Worm (Caenorhabditis elegans) whole organism, young adult: ENCODE data around the gene C15H9.3.
A peak's percentile ranks its signal among the peaks of the same experiment; 100 is the strongest.

Experiments used
- B0035.1 ChIP-seq: sonication (generic microtip); optimal IDR thresholded peaks from 2 replicates; lab custom pipeline; 2016; ENCODE audit warnings: missing genetic modification characterization, mild to moderate bottlenecking, missing compliant biosample characterization, missing genotype, missing genetic modification reagents
- B0261.1 ChIP-seq: sonication (generic microtip); optimal IDR thresholded peaks from 2 replicates; lab custom pipeline; 2016; ENCODE audit warnings: mild to moderate bottlenecking, missing genetic modification characterization, moderate library complexity, missing compliant biosample characterization
- B0336.3 ChIP-seq: fragments of 200-800 bp; sonication (Bioruptor generic); IDR thresholded peaks from 2 replicates; pipeline ENCODE4 v1.3.6; 2022; ENCODE audit warnings: missing genetic modification characterization, missing compliant biosample characterization
- D2030.7 ChIP-seq: fragments of 200-800 bp; sonication (Bioruptor generic); IDR thresholded peaks from 2 replicates; pipeline ENCODE4 v1.3.6; 2022; ENCODE audit warnings: missing genetic modification reagents, missing genetic modification characterization, missing compliant biosample characterization
- F10E7.11 ChIP-seq: sonication (generic microtip); optimal IDR thresholded peaks from 2 replicates; lab custom pipeline; 2017; ENCODE audit warnings: mild to moderate bottlenecking, missing genetic modification characterization, moderate library complexity, missing compliant biosample characterization
- F23B12.7 ChIP-seq: sonication (generic microtip); optimal IDR thresholded peaks from 2 replicates; lab custom pipeline; 2017; ENCODE audit warnings: missing genetic modification characterization, mild to moderate bottlenecking, missing compliant biosample characterization, antibody characterized with exemption, moderate library complexity; ENCODE audit not compliant: insufficient read depth
- F49E8.2 ChIP-seq: sonication (generic microtip); optimal IDR thresholded peaks from 3 replicates; lab custom pipeline; 2017; ENCODE audit warnings: missing genetic modification characterization, mild to moderate bottlenecking, missing compliant biosample characterization, antibody characterized with exemption, moderate library complexity; ENCODE audit not compliant: insufficient read depth
- F55B11.4 ChIP-seq: sonication (generic microtip); optimal IDR thresholded peaks from 2 replicates; lab custom pipeline; 2016; ENCODE audit warnings: missing compliant biosample characterization, missing genetic modification characterization, borderline replicate concordance; ENCODE audit not compliant: insufficient read depth
- T07F8.4 ChIP-seq: sonication (generic microtip); optimal IDR thresholded peaks from 2 replicates; lab custom pipeline; 2016; ENCODE audit warnings: mild to moderate bottlenecking, missing genetic modification characterization, moderate library complexity, missing compliant biosample characterization
- Y67H2A.10 ChIP-seq: fragments of 200-800 bp; sonication (Bioruptor generic); conservative IDR thresholded peaks from 2 replicates; pipeline ENCODE4 v1.3.6; 2022; ENCODE audit warnings: missing genetic modification reagents, missing genetic modification characterization, missing compliant biosample characterization
- Y79H2A.3 ChIP-seq: fragments of 200-800 bp; sonication (Bioruptor generic); conservative IDR thresholded peaks from 2 replicates; pipeline ENCODE4 v1.3.6; 2022; ENCODE audit warnings: missing genetic modification reagents, missing genetic modification characterization, missing compliant biosample characterization
- attf-3 ChIP-seq: fragments of 200-800 bp; sonication (Bioruptor generic); conservative IDR thresholded peaks from 2 replicates; pipeline ENCODE4 v1.3.6; 2022; ENCODE audit warnings: missing genetic modification reagents, missing genetic modification characterization, missing compliant biosample characterization
- bed-2 ChIP-seq: fragments of 200-800 bp; sonication (Bioruptor generic); IDR thresholded peaks from 2 replicates; pipeline ENCODE4 v1.3.6; 2022; ENCODE audit warnings: missing genetic modification reagents, missing genetic modification characterization, missing compliant biosample characterization
- cebp-1 ChIP-seq, 2 experiments: fragments of 200-800 bp in 1 of 2; sonication (Bioruptor generic) in 1 of 2; sonication (generic microtip) in 1 of 2; IDR thresholded peaks in 1 of 2; optimal IDR thresholded peaks in 1 of 2; 2 replicates each; pipeline versions ENCODE4 v1.3.6 to Lab custom; 2017 to 2022; ENCODE audit warnings: missing compliant biosample characterization in 2 of 2, missing genetic modification characterization in 2 of 2, mild to moderate bottlenecking in 1 of 2, missing genetic modification reagents in 1 of 2, moderate library complexity in 1 of 2
- ceh-27 ChIP-seq: fragments of 200-800 bp; sonication (Bioruptor generic); optimal IDR thresholded peaks from 2 replicates; lab custom pipeline; 2018; ENCODE audit warnings: mild to moderate bottlenecking, missing genetic modification characterization, moderate library complexity, missing compliant biosample characterization
- ceh-58 ChIP-seq: fragments of 200-800 bp; sonication (Bioruptor generic); IDR thresholded peaks from 2 replicates; pipeline ENCODE4 v1.3.6; 2022; ENCODE audit warnings: missing genetic modification characterization, missing compliant biosample characterization
- chd-7 ChIP-seq: sonication (generic microtip); optimal IDR thresholded peaks from 2 replicates; lab custom pipeline; 2016; ENCODE audit warnings: mild to moderate bottlenecking, missing genetic modification characterization, moderate library complexity, missing compliant biosample characterization
- dox-1 ChIP-seq: fragments of 200-800 bp; sonication (Bioruptor generic); IDR thresholded peaks from 2 replicates; pipeline ENCODE4 v1.3.6; 2022; ENCODE audit warnings: missing genetic modification reagents, missing genetic modification characterization, missing compliant biosample characterization
- dpff-1 ChIP-seq: sonication (generic microtip); optimal IDR thresholded peaks from 2 replicates; lab custom pipeline; 2017; ENCODE audit warnings: mild to moderate bottlenecking, missing genetic modification characterization, missing compliant biosample characterization
- efl-1 ChIP-seq: fragments of 150-350 bp; optimal IDR thresholded peaks from 2 replicates; lab custom pipeline; 2014; ENCODE audit warnings: missing biosample characterization, missing genetic modification reagents, missing genetic modification characterization
- fkh-3 ChIP-seq: sonication (generic microtip); optimal IDR thresholded peaks from 2 replicates; lab custom pipeline; 2016; ENCODE audit warnings: mild to moderate bottlenecking, missing genetic modification characterization, missing compliant biosample characterization
- him-1 ChIP-seq: sonication (generic microtip); optimal IDR thresholded peaks from 2 replicates; lab custom pipeline; 2016; ENCODE audit warnings: missing genotype, missing genetic modification reagents, missing genetic modification characterization, missing compliant biosample characterization
- let-526 ChIP-seq: fragments of 200-800 bp; sonication (Bioruptor generic); IDR thresholded peaks from 2 replicates; pipeline ENCODE4 v1.3.6; 2022; ENCODE audit warnings: missing genetic modification reagents, missing genetic modification characterization, missing compliant biosample characterization
- let-607 ChIP-seq, 2 experiments: fragments of 200-800 bp in 1 of 2; sonication (Bioruptor generic) in 1 of 2; sonication (generic microtip) in 1 of 2; optimal IDR thresholded peaks; 2 replicates each; lab custom pipeline; 2016 to 2018; ENCODE audit warnings: mild to moderate bottlenecking in 2 of 2, missing compliant biosample characterization in 2 of 2, missing genetic modification characterization in 2 of 2, moderate library complexity in 2 of 2, missing genotype in 1 of 2
- madf-6 ChIP-seq: fragments of 200-800 bp; sonication (Bioruptor generic); IDR thresholded peaks from 2 replicates; pipeline ENCODE4 v1.3.6; 2022; ENCODE audit warnings: missing genetic modification reagents, missing genetic modification characterization, missing compliant biosample characterization
- nfya-1 ChIP-seq: sonication (generic microtip); optimal IDR thresholded peaks from 2 replicates; lab custom pipeline; 2017; ENCODE audit warnings: antibody characterized with exemption, missing compliant biosample characterization, missing genetic modification characterization, borderline replicate concordance; ENCODE audit not compliant: insufficient read depth
- nfyb-1 ChIP-seq: fragments of 200-800 bp; sonication (Bioruptor generic); IDR thresholded peaks from 2 replicates; pipeline ENCODE4 v1.3.6; 2022; ENCODE audit warnings: missing genetic modification reagents, missing genetic modification characterization, missing compliant biosample characterization
- nhr-27 ChIP-seq: fragments of 200-800 bp; sonication (Bioruptor generic); optimal IDR thresholded peaks from 2 replicates; lab custom pipeline; 2018; ENCODE audit warnings: mild to moderate bottlenecking, missing genetic modification characterization, moderate library complexity, missing compliant biosample characterization
- nhr-80 ChIP-seq: sonication (generic microtip); optimal IDR thresholded peaks from 2 replicates; lab custom pipeline; 2016; ENCODE audit warnings: missing genetic modification characterization, missing compliant biosample characterization
- pha-4 ChIP-seq: fragments of 150-350 bp; sonication (generic microtip); optimal IDR thresholded peaks from 2 replicates; lab custom pipeline; 2014; ENCODE audit warnings: missing biosample characterization, missing genetic modification reagents, missing genetic modification characterization
- sdz-38 ChIP-seq: sonication (generic microtip); optimal IDR thresholded peaks from 2 replicates; lab custom pipeline; 2016; ENCODE audit warnings: missing genotype, missing genetic modification characterization, missing compliant biosample characterization
- sea-2 ChIP-seq: fragments of 200-800 bp; sonication (Bioruptor generic); IDR thresholded peaks from 2 replicates; pipeline ENCODE4 v1.3.6; 2022; ENCODE audit warnings: missing genetic modification characterization, missing compliant biosample characterization
- snpc-1.1 ChIP-seq: sonication (generic microtip); optimal IDR thresholded peaks from 2 replicates; lab custom pipeline; 2017; ENCODE audit warnings: missing genetic modification characterization, mild to moderate bottlenecking, missing compliant biosample characterization, antibody characterized with exemption, moderate library complexity, missing genotype, missing genetic modification reagents; ENCODE audit not compliant: insufficient read depth
- somi-1 ChIP-seq: fragments of 200-800 bp; sonication (Bioruptor generic); optimal IDR thresholded peaks from 2 replicates; lab custom pipeline; 2018; ENCODE audit warnings: mild to moderate bottlenecking, missing genetic modification characterization, missing compliant biosample characterization
- tbp1 ChIP-seq: fragments of 200-800 bp; sonication (Bioruptor generic); optimal IDR thresholded peaks from 2 replicates; lab custom pipeline; 2018; ENCODE audit warnings: mild to moderate bottlenecking, missing genetic modification characterization, missing compliant biosample characterization
- tbx-9 ChIP-seq: sonication (generic microtip); optimal IDR thresholded peaks from 2 replicates; lab custom pipeline; 2016; ENCODE audit warnings: borderline replicate concordance, missing genetic modification characterization, inconsistent platforms, missing compliant biosample characterization
- tlf-1 ChIP-seq: fragments of 200-800 bp; sonication (Bioruptor generic); optimal IDR thresholded peaks from 2 replicates; lab custom pipeline; 2018; ENCODE audit warnings: mild to moderate bottlenecking, missing genetic modification characterization, missing compliant biosample characterization
- ztf-18 ChIP-seq: sonication (generic microtip); optimal IDR thresholded peaks from 2 replicates; lab custom pipeline; 2016; ENCODE audit warnings: missing genotype, mild to moderate bottlenecking, missing genetic modification characterization, missing compliant biosample characterization
- ztf-25 ChIP-seq: fragments of 200-800 bp; sonication (Bioruptor generic); IDR thresholded peaks from 2 replicates; pipeline ENCODE4 v1.3.6; 2022; ENCODE audit warnings: missing genetic modification reagents, missing genetic modification characterization, missing compliant biosample characterization
- ztf-6 ChIP-seq: fragments of 200-800 bp; sonication (Bioruptor generic); IDR thresholded peaks from 2 replicates; pipeline ENCODE4 v1.3.6; 2022; ENCODE audit warnings: missing genetic modification reagents, missing genetic modification characterization, missing compliant biosample characterization

Gene C15H9.3

DNA sequence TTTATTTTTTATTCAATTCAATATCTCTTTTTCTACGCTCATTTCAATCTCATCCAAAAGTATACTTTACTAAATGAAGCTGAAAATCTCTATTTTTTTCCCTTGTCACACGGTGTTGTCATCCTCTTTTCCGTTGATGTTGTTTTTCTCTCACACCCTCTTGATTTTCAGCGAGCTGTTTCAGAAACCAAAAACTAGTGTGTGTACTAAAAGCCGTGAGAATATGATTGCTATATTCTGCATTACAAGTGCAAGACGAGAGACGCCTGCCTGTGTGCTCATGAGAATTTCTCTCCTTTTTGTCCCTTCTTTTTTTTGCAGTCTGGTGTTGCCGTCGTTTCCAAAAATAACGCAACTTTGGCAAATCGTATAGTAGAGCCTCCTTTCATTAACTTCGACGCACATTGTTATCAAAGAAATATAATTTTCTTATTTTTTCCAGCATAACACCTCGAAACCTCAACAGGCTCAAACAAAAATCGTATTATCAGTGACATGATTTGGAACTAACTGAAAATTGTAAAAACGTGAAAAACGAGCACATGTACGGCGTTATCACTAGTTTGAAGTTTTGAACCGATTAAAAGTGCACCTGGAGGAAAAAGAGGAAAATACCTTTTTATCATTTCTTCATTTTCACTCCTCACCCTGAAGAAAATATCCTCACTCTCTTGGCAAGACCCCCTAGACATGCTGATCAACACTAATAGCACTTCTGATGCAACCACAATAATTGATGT, 2.7 kb downstream of the C15H9.3 start, which contains the start of gene C15H9.2:
Gene C15H9.2, plus strand, starts transcription at position 441 of the 740 bp plus-strand sequence.
- TF ChIP-seq F10E7.11 (tag; lab: Kevin White, UChicago) (no peak), attf-3 (GFP tag; lab: Robert Waterston, UW) (no peak), ztf-6 (no peak), nhr-80 (tag; lab: Kevin White, UChicago) (peak; percentile 56), bed-2 (GFP tag; lab: Robert Waterston, UW) (no peak), fkh-3 (no peak), sea-2 (GFP tag; lab: Robert Waterston, UW) (no peak), sdz-38 (tag; lab: Kevin White, UChicago) (no peak)

DNA sequence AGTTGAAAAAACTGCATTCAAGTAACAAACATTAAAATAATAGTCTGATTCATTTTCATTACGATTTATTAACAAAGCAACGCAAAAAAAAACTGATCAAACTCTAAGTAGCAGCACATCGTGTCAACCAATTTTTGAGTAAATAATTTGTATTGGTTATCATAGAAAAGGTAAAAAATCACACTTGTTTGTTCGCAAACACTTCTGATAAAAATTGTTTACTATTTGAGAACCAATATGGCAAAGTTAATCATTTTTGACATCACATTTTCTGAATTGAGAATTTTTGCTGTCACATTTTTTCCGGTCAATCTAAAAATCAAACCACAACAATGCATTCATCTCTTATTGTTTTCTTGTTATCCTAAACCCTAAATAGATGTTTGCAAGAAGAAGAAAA, 5.7 kb downstream of the C15H9.3 start:
- no peak for TF ChIP-seq tbp1 (GFP tag; lab: Kevin White, UChicago)
- TF ChIP-seq pha-4 (tag; lab: Kevin White, UChicago) = peak; percentile 28
- TF ChIP-seq madf-6 = no peak

DNA sequence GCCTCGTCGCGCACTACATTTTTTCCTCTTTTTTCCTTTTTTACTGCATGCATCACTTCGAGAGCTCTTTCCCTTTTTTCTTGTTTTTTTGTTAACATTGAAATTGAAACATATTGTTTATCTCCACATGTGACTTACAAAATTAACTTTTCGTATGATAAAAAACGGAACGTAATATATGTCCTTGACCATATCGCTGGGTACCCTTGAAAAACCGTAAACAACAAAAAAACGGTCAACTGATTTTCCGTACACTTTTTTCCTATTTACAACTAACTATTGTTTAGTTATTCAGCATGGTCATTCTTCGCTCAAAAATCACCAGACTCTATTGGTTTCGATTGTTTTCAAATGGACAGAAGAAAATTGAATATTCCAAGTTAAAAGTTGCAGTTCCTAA, 6.4 kb downstream of the C15H9.3 start, which contains the start of gene nnt-1:
Gene nnt-1, plus strand, starts transcription at position 286 of the 400 bp plus-strand sequence.
- TF ChIP-seq tbx-9 = no peak
- no peak for TF ChIP-seq D2030.7 (GFP tag; lab: Robert Waterston, UW)
- TF ChIP-seq let-526 (GFP tag; lab: Robert Waterston, UW) = no peak
- no peak for TF ChIP-seq snpc-1.1 (tag; lab: Kevin White, UChicago)
- TF ChIP-seq F23B12.7 (tag; lab: Kevin White, UChicago) = no peak
- no peak for TF ChIP-seq efl-1 (GFP tag; lab: Kevin White, UChicago)
- no peak for TF ChIP-seq nfya-1 (tag; lab: Kevin White, UChicago)
- no peak for TF ChIP-seq chd-7 (tag; lab: Kevin White, UChicago)
- no peak for TF ChIP-seq nhr-80 (tag; lab: Kevin White, UChicago)
- no peak for TF ChIP-seq sea-2 (GFP tag; lab: Robert Waterston, UW)

DNA sequence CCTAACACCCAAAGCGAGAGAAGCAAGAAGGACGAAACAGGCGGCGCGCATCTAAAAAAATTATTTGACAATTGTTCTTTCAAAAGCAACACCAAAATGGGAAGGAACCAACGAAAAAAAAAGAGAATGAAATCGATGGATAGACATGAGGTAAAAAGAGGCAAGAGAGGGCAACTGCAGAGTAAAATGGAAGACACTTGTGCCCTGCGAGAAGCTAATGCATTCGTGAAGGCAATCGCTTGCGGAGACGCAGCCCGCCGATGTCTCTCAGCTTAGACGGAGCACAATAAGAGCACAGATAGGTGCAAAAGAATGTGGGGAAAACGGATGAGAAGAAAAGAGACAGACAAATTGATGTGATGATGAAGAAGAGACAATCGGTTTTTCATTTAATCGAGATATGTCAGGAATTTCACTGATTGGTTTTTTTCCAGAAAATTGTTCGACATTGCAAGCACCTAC, 12.7 kb downstream of the C15H9.3 start, which contains the start of gene C15H9.9:
Gene C15H9.9, minus strand, starts transcription at position 51 of the 462 bp plus-strand sequence.
- TF ChIP-seq snpc-1.1 (tag; lab: Kevin White, UChicago) (no peak), Y79H2A.3 (no peak), nhr-27 (tag; lab: Kevin White, UChicago) (no peak), B0035.1 (tag; lab: Kevin White, UChicago) (no peak), let-607 (tag; optimal IDR thresholded peaks at IDR 0.05; lab: Kevin White, UChicago) (no peak), tlf-1 (GFP tag; lab: Kevin White, UChicago) (no peak), dox-1 (GFP tag; lab: Robert Waterston, UW) (peak; percentile 51; the same call in 1 of the 2 replicates), F49E8.2 (tag; lab: Kevin White, UChicago) (no peak), B0261.1 (tag; lab: Kevin White, UChicago) (no peak), F55B11.4 (tag; lab: Kevin White, UChicago) (no peak), Y67H2A.10 (no peak), ztf-25 (GFP tag; lab: Robert Waterston, UW) (no peak), dpff-1 (tag; lab: Kevin White, UChicago) (no peak), B0336.3 (GFP tag; lab: Robert Waterston, UW) (no peak), him-1 (no peak), nfyb-1 (GFP tag; lab: Robert Waterston, UW) (peak; percentile 63; the same call in 1 of the 2 replicates), attf-3 (GFP tag; lab: Robert Waterston, UW) (no peak), ceh-58 (GFP tag; lab: Robert Waterston, UW) (no peak), cebp-1 (GFP tag; IDR thresholded peaks at IDR 0.05; lab: Robert Waterston, UW) (no peak), cebp-1 (tag; optimal IDR thresholded peaks at IDR 0.05; lab: Kevin White, UChicago) (peak; percentile 38), T07F8.4 (tag; lab: Kevin White, UChicago) (no peak), somi-1 (GFP tag; lab: Kevin White, UChicago) (no peak), chd-7 (tag; lab: Kevin White, UChicago) (peak; percentile 2), tbx-9 (no peak), ztf-18 (tag; lab: Kevin White, UChicago) (no peak), ceh-27 (GFP tag; lab: Kevin White, UChicago) (no peak)
